Fruit fly (Drosophila melanogaster): ENCODE measurements around the gene mRpL9.

The mRpL9 gene

DNA sequence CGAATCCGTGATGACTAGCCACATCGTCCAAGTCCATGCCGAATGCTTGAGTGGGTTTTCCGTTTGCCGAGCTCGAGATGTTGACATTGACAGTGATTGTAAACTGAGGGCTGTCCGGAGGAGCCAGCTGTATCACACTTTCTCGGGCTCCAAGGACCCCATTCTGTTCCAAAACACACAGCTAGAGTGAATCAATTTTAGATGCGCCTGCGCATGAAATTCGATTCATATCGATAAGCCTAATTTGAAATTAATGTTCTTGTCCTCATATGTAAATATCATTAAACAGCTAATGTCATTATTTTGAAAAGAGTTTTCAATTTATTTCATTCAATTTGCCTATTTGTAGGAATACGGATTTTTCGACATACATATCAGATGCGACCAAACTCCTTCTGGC lies 39.2 kb downstream of the mRpL9 start, which contains the start of gene CG14868 (continued):
- TF ChIP-seq ewg (GFP tag; optimal IDR thresholded peaks at IDR 0.05), result peak; percentile 91
- TF ChIP-seq disco-r (GFP tag; optimal IDR thresholded peaks at IDR 0.05), result no peak
- no peak for TF ChIP-seq CG9932 (GFP tag; IDR thresholded peaks at IDR 0.05)
- no peak for TF ChIP-seq B-H2 (GFP tag; optimal IDR thresholded peaks at IDR 0.05)

DNA sequence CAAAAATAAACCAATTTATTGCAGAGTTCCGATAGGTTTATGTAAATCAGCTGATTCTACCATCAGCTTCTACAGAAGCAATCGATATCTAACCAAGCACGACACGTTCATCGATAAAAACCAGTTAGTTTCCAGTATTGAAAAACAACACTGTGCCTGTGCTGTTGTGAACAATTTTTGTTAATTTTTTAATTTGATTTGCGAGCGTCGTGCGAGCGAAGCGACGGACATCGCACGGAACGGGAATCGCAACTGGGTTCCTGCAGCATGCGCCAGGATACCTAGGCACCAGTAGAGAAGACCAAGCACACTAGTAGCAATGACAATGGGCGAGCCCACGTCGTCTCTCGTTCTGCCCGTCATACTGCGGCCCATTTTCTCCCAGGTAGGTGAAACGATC lies 41.3 kb downstream of the mRpL9 start, which contains the start of the genes Ccm3 and CG6136:
Gene Ccm3 (plus strand): TSS at position 125 of the 400 bp plus-strand sequence.
Gene CG6136 (minus strand): TSS at position 380 of the 400 bp plus-strand sequence.
- no peak for TF ChIP-seq CG31224 (GFP tag; IDR thresholded peaks at IDR 0.05)
- no peak for TF ChIP-seq CG12942 (GFP tag; optimal IDR thresholded peaks at IDR 0.05)
- peak; percentile 49 for TF ChIP-seq CG3163 (GFP tag; optimal IDR thresholded peaks at IDR 0.05)
- peak; percentile 30 for TF ChIP-seq CG4424 (GFP tag; optimal IDR thresholded peaks at IDR 0.05)
- no peak for TF ChIP-seq Aef1 (GFP tag; IDR thresholded peaks at IDR 0.05)
- no peak for TF ChIP-seq D19B (GFP tag; optimal IDR thresholded peaks at IDR 0.05)
- no peak for TF ChIP-seq Mrtf (GFP tag; IDR thresholded peaks at IDR 0.05)
- no peak for TF ChIP-seq CG1529 (GFP tag; optimal IDR thresholded peaks at IDR 0.05)
- no peak for TF ChIP-seq zen (tag; optimal IDR thresholded peaks at IDR 0.05)
- TF ChIP-seq CG11456 (GFP tag; IDR thresholded peaks at IDR 0.05), result peak; percentile 74; the same call in 1 of the 3 replicates
- TF ChIP-seq insv (GFP tag; optimal IDR thresholded peaks at IDR 0.05), result peak in 1 of 2 experiments; percentile 75
- TF ChIP-seq Dref (GFP tag; IDR thresholded peaks at IDR 0.05), result peak; percentile 97
- TF ChIP-seq pfk (GFP tag; optimal IDR thresholded peaks at IDR 0.05), result no peak
- no peak for TF ChIP-seq Poxn (GFP tag; IDR thresholded peaks at IDR 0.05)
- no peak for TF ChIP-seq B-H1 (GFP tag; IDR thresholded peaks at IDR 0.05)
- TF ChIP-seq Jarid2 (GFP tag; optimal IDR thresholded peaks at IDR 0.05), result no peak
- TF ChIP-seq bbx (GFP tag; IDR thresholded peaks at IDR 0.05; ENCODE audit: partially characterized antibody), result peak; percentile 95
- TF ChIP-seq Med (GFP tag), result peak; percentile 94
- TF ChIP-seq tx (GFP tag; optimal IDR thresholded peaks at IDR 0.05), result peak; percentile 50
- TF ChIP-seq tup (GFP tag; optimal IDR thresholded peaks at IDR 0.05), result no peak
- peak; percentile 12 for TF ChIP-seq shn (GFP tag; optimal IDR thresholded peaks at IDR 0.05)
- TF ChIP-seq ewg (GFP tag; optimal IDR thresholded peaks at IDR 0.05), result peak; percentile 48
- no peak for TF ChIP-seq bowl (GFP tag; IDR thresholded peaks at IDR 0.05)
- TF ChIP-seq CG6854 (GFP tag; optimal IDR thresholded peaks at IDR 0.05), result no peak
- TF ChIP-seq CG6175 (GFP tag; IDR thresholded peaks at IDR 0.05), result no peak
- TF ChIP-seq ranshi (GFP tag; IDR thresholded peaks at IDR 0.05), result peak; percentile 11; the same call in 1 of the 2 replicates
- no peak for TF ChIP-seq CG17612 (GFP tag; IDR thresholded peaks at IDR 0.05)
- TF ChIP-seq CG18476 (GFP tag; optimal IDR thresholded peaks at IDR 0.05), result no peak
- peak; percentile 35 for TF ChIP-seq Hsf (GFP tag; optimal IDR thresholded peaks at IDR 0.05)
- TF ChIP-seq TFAM (GFP tag; optimal IDR thresholded peaks at IDR 0.05), result no peak
- no peak for TF ChIP-seq Kr (GFP tag; optimal IDR thresholded peaks at IDR 0.05)
- peak; percentile 49 for TF ChIP-seq HmgD (GFP tag; optimal IDR thresholded peaks at IDR 0.05)
- TF ChIP-seq HLH3B (GFP tag; IDR thresholded peaks at IDR 0.05), result 0 out of 2 replicates have a peak, but pooled peaks have one; percentile 26
- no peak for TF ChIP-seq ase (GFP tag; IDR thresholded peaks at IDR 0.05)
- TF ChIP-seq otp (GFP tag; IDR thresholded peaks at IDR 0.05), result no peak
- TF ChIP-seq NC2α (GFP tag; optimal IDR thresholded peaks at IDR 0.05), result no peak
- peak; percentile 88 for TF ChIP-seq nerfin-2 (GFP tag; IDR thresholded peaks at IDR 0.05; ENCODE audit: partially characterized antibody)
- peak; percentile 23; the same call in 1 of the 2 replicates for TF ChIP-seq CG10366 (GFP tag; IDR thresholded peaks at IDR 0.05)
- peak; percentile 62 for TF ChIP-seq CG7786 (GFP tag; optimal IDR thresholded peaks at IDR 0.05)
- TF ChIP-seq sc (optimal IDR thresholded peaks at IDR 0.05), result no peak
- TF ChIP-seq sc (GFP tag; optimal IDR thresholded peaks at IDR 0.05), result no peak
- TF ChIP-seq Bteb2 (GFP tag; optimal IDR thresholded peaks at IDR 0.05), result peak; percentile 42
- TF ChIP-seq Fer2 (tag; optimal IDR thresholded peaks at IDR 0.05), result no peak
- peak; percentile 81 for TF ChIP-seq CG9932 (GFP tag; IDR thresholded peaks at IDR 0.05)
- TF ChIP-seq CG4404 (GFP tag; IDR thresholded peaks at IDR 0.05), result peak; percentile 25; the same call in 1 of the 2 replicates
- TF ChIP-seq Doc2 (GFP tag; IDR thresholded peaks at IDR 0.05), result no peak
- peak; percentile 84 for TF ChIP-seq sob (GFP tag; IDR thresholded peaks at IDR 0.05)
- peak; percentile 20 for TF ChIP-seq Dad (GFP tag; optimal IDR thresholded peaks at IDR 0.05)
- TF ChIP-seq jing (GFP tag; optimal IDR thresholded peaks at IDR 0.05), result no peak
